Worm (Caenorhabditis elegans) whole organism, L4 larva: ENCODE measurements around the gene srh-74.
A peak's percentile ranks its signal among the peaks of the same experiment; 100 is the strongest.

Experiments used
- F37D6.2 ChIP-seq: sonication (generic microtip); optimal IDR thresholded peaks from 2 replicates; lab custom pipeline; 2016; ENCODE audit warnings: mild to moderate bottlenecking, missing genetic modification characterization, missing compliant biosample characterization
- Y5F2A.4 ChIP-seq: fragments of 200-800 bp; sonication (Bioruptor generic); optimal IDR thresholded peaks from 2 replicates; lab custom pipeline; 2018; ENCODE audit warnings: mild to moderate bottlenecking, missing genetic modification characterization, missing compliant biosample characterization
- aha-1 ChIP-seq: fragments of 150-350 bp; peaks from one replicate; lab custom pipeline; 2014; ENCODE audit warnings: missing biosample characterization, missing genetic modification characterization
- ama-1 ChIP-seq: fragments of 150-350 bp; optimal IDR thresholded peaks from 2 replicates; lab custom pipeline; 2014; ENCODE audit warnings: inconsistent platforms, mixed read lengths
- arid-1 ChIP-seq: fragments of 200-800 bp; sonication (Bioruptor generic); conservative IDR thresholded peaks from 2 replicates; pipeline ENCODE4 v1.3.6; 2022; ENCODE audit warnings: missing genetic modification reagents, missing genetic modification characterization, missing compliant biosample characterization
- attf-4 ChIP-seq: sonication (generic microtip); optimal IDR thresholded peaks from 3 replicates; lab custom pipeline; 2017; ENCODE audit warnings: missing biosample characterization, missing genetic modification characterization
- ceh-20 ChIP-seq: fragments of 200-800 bp; sonication (Bioruptor generic); IDR thresholded peaks from 2 replicates; pipeline ENCODE4 v1.3.6; 2022; ENCODE audit warnings: missing genetic modification reagents, missing genetic modification characterization, missing compliant biosample characterization
- ceh-44 ChIP-seq: fragments of 200-800 bp; sonication (Bioruptor generic); IDR thresholded peaks from 2 replicates; pipeline ENCODE4 v1.3.6; 2022; ENCODE audit warnings: missing genetic modification reagents, missing genetic modification characterization, missing compliant biosample characterization
- cey-2 ChIP-seq: sonication (generic microtip); optimal IDR thresholded peaks from 3 replicates; lab custom pipeline; 2017; ENCODE audit warnings: missing genetic modification characterization, mild to moderate bottlenecking, missing compliant biosample characterization, antibody characterized with exemption, borderline replicate concordance; ENCODE audit not compliant: insufficient read depth
- hlh-30 ChIP-seq: sonication (generic microtip); optimal IDR thresholded peaks from 2 replicates; lab custom pipeline; 2017; ENCODE audit warnings: antibody characterized with exemption, mild to moderate bottlenecking, missing genetic modification characterization, missing compliant biosample characterization; ENCODE audit not compliant: insufficient read depth
- lin-13 ChIP-seq: fragments of 150-350 bp; optimal IDR thresholded peaks from 2 replicates; lab custom pipeline; 2014; ENCODE audit warnings: missing biosample characterization, missing genetic modification reagents, missing genetic modification characterization
- lin-15B ChIP-seq: fragments of 150-350 bp; sonication (generic microtip); optimal IDR thresholded peaks from 3 replicates; lab custom pipeline; 2014; ENCODE audit warnings: missing biosample characterization, missing genetic modification characterization
- lin-39 ChIP-seq: fragments of 150-350 bp; optimal IDR thresholded peaks from 2 replicates; lab custom pipeline; 2014; ENCODE audit warnings: missing biosample characterization, missing genetic modification reagents, missing genetic modification characterization
- madf-5 ChIP-seq, 2 experiments: fragments of 200-800 bp; sonication (Bioruptor generic); IDR thresholded peaks; 2 replicates each; pipeline ENCODE4 v1.3.6; 2022; ENCODE audit warnings: missing compliant biosample characterization in 2 of 2, missing genetic modification characterization in 2 of 2
- mxl-3 ChIP-seq: fragments of 200-800 bp; sonication (Bioruptor generic); optimal IDR thresholded peaks from 2 replicates; lab custom pipeline; 2018; ENCODE audit warnings: mild to moderate bottlenecking, missing genetic modification characterization, missing compliant biosample characterization
- nhr-237 ChIP-seq: sonication (generic microtip); optimal IDR thresholded peaks from 2 replicates; lab custom pipeline; 2017; ENCODE audit warnings: missing biosample characterization, missing genetic modification characterization
- nhr-25 ChIP-seq: sonication (generic microtip); optimal IDR thresholded peaks from 2 replicates; lab custom pipeline; 2017; ENCODE audit warnings: missing genetic modification characterization, mild to moderate bottlenecking, missing compliant biosample characterization, antibody characterized with exemption, moderate library complexity, borderline replicate concordance; ENCODE audit not compliant: insufficient read depth
- nhr-28 ChIP-seq: fragments of 150-350 bp; optimal IDR thresholded peaks from 2 replicates; lab custom pipeline; 2014; ENCODE audit warnings: missing biosample characterization, missing genetic modification characterization
- nhr-41 ChIP-seq: fragments of 200-800 bp; sonication (Bioruptor generic); IDR thresholded peaks from 2 replicates; pipeline ENCODE4 v1.3.6; 2022; ENCODE audit warnings: missing genetic modification reagents, missing genetic modification characterization, missing compliant biosample characterization
- pha-4 ChIP-seq, 2 experiments: fragments of 150-350 bp in 1 of 2; fragments of 200-800 bp in 1 of 2; sonication (Bioruptor generic) in 1 of 2; IDR thresholded peaks in 1 of 2; optimal IDR thresholded peaks in 1 of 2; 2 replicates each; pipeline versions ENCODE4 v1.3.6 to Lab custom; 2014 to 2022; ENCODE audit warnings: missing genetic modification characterization in 2 of 2, missing genetic modification reagents in 2 of 2, missing biosample characterization in 1 of 2, missing compliant biosample characterization in 1 of 2
- pqm-1 ChIP-seq: sonication (generic microtip); optimal IDR thresholded peaks from 2 replicates; lab custom pipeline; 2017; ENCODE audit warnings: missing biosample characterization, missing genetic modification characterization
- sdz-12 ChIP-seq: fragments of 200-800 bp; sonication (Bioruptor generic); optimal IDR thresholded peaks from 2 replicates; lab custom pipeline; 2018; ENCODE audit warnings: mild to moderate bottlenecking, missing genetic modification characterization, missing compliant biosample characterization
- snpc-4 ChIP-seq: fragments of 150-350 bp; optimal IDR thresholded peaks from 2 replicates; lab custom pipeline; 2014; ENCODE audit warnings: missing biosample characterization, missing genetic modification characterization
- spr-1 ChIP-seq: sonication (generic microtip); optimal IDR thresholded peaks from 2 replicates; lab custom pipeline; 2016; ENCODE audit warnings: mild to moderate bottlenecking, missing genetic modification characterization, missing compliant biosample characterization
- spr-3 ChIP-seq: fragments of 200-800 bp; sonication (Bioruptor generic); optimal IDR thresholded peaks from 2 replicates; lab custom pipeline; 2018; ENCODE audit warnings: mild to moderate bottlenecking, missing genetic modification characterization, missing compliant biosample characterization
- unc-39 ChIP-seq: sonication (generic microtip); optimal IDR thresholded peaks from 2 replicates; lab custom pipeline; 2017; ENCODE audit warnings: missing biosample characterization, missing genetic modification characterization
- unc-62 ChIP-seq, 3 experiments: fragments of 150-350 bp in 1 of 3; sonication (generic microtip); optimal IDR thresholded peaks in 2 of 3; peaks in 1 of 3; 1 replicate in 1 of 3; 2 replicates in 2 of 3; lab custom pipeline; 2014 to 2017; ENCODE audit warnings: missing biosample characterization in 3 of 3, missing genetic modification characterization in 3 of 3, missing genetic modification reagents in 3 of 3, missing genotype in 1 of 3
- zip-11 ChIP-seq: fragments of 200-800 bp; sonication (Bioruptor generic); IDR thresholded peaks from 2 replicates; pipeline ENCODE4 v1.3.6; 2022; ENCODE audit warnings: missing genetic modification characterization, missing compliant biosample characterization
- zip-2 ChIP-seq: fragments of 150-350 bp; optimal IDR thresholded peaks from 2 replicates; lab custom pipeline; 2014; ENCODE audit warnings: missing biosample characterization, missing genetic modification characterization

srh-74 gene

ce11 chrV:11022817-11023216 lies 25.8 kb downstream of the srh-74 start, which contains the start of the genes C13G3.12 and hot-6:
C13G3.12 (minus strand) TSS chrV:11022917.
hot-6 (minus strand) TSS chrV:11022937.
- TF ChIP-seq attf-4 (tag; lab: Kevin White, UChicago): no peak
- peak; percentile 86 for TF ChIP-seq aha-1

- peak; percentile 69 for TF ChIP-seq nhr-28 (tag; lab: Kevin White, UChicago)
- TF ChIP-seq spr-3 (GFP tag; lab: Kevin White, UChicago): no peak
Observed at ce11 chrV:11016846-11017553, 31.6 kb downstream of the srh-74 start.

- TF ChIP-seq cey-2 (tag; lab: Kevin White, UChicago): no peak
- TF ChIP-seq unc-39 (tag; lab: Kevin White, UChicago): no peak
- TF ChIP-seq sdz-12 (GFP tag; lab: Kevin White, UChicago): no peak
- TF ChIP-seq nhr-25 (tag; lab: Kevin White, UChicago): no peak
- no peak for TF ChIP-seq lin-13 (GFP tag; lab: Kevin White, UChicago)
- TF ChIP-seq snpc-4 (tag; lab: Kevin White, UChicago): no peak
- TF ChIP-seq Y5F2A.4 (GFP tag; lab: Kevin White, UChicago): no peak
- TF ChIP-seq spr-1 (tag; lab: Kevin White, UChicago): no peak
- no peak for TF ChIP-seq madf-5 (GFP tag; IDR thresholded peaks at IDR 0.05; lab: Robert Waterston, UW)
- TF ChIP-seq spr-3 (GFP tag; lab: Kevin White, UChicago): no peak
- TF ChIP-seq lin-39: no peak
- TF ChIP-seq zip-2 (tag; lab: Kevin White, UChicago): no peak
- no peak for TF ChIP-seq ceh-44 (GFP tag; lab: Robert Waterston, UW)
- no peak for TF ChIP-seq ceh-20
- TF ChIP-seq arid-1 (GFP tag; lab: Robert Waterston, UW): no peak
- no peak for TF ChIP-seq lin-15B
- TF ChIP-seq nhr-237: no peak
- TF ChIP-seq zip-11 (GFP tag; lab: Robert Waterston, UW): no peak
- TF ChIP-seq F37D6.2 (tag; lab: Kevin White, UChicago): no peak
Observed at ce11 chrV:11014758-11015157, 33.8 kb downstream of the srh-74 start.

ce11 chrV:11013179-11013578 lies 35.4 kb downstream of the srh-74 start:
- no peak for TF ChIP-seq pqm-1 (tag; lab: Kevin White, UChicago)
- peak in 1 of 2 experiments; percentile 93 for TF ChIP-seq unc-62 (GFP tag; optimal IDR thresholded peaks at IDR 0.05 in 1 of 2; lab: Kevin White, UChicago)
- TF ChIP-seq unc-62 (tag; optimal IDR thresholded peaks at IDR 0.05; lab: Kevin White, UChicago): no peak

ce11 chrV:11012419-11012818 lies 36.2 kb downstream of the srh-74 start, which contains the start of gene C13G3.1:
C13G3.1 (minus strand) TSS chrV:11012465.
- TF ChIP-seq nhr-41 (GFP tag; lab: Robert Waterston, UW) (no peak), mxl-3 (GFP tag; lab: Kevin White, UChicago) (peak; percentile 7), aha-1 (peak; percentile 59), ama-1 (lab: Kevin White, UChicago) (no peak), hlh-30 (tag; lab: Kevin White, UChicago) (peak; percentile 11), nhr-28 (tag; lab: Kevin White, UChicago) (peak; percentile 1)

- TF ChIP-seq pha-4 (GFP tag; IDR thresholded peaks at IDR 0.05; lab: Robert Waterston, UW) (no peak), pha-4 (tag; optimal IDR thresholded peaks at IDR 0.05; lab: Kevin White, UChicago) (no peak), nhr-28 (tag; lab: Kevin White, UChicago) (peak; percentile 6)
Observed at ce11 chrV:11011807-11012206, 36.8 kb downstream of the srh-74 start.
